Fruit fly (Drosophila melanogaster): ENCODE data around the gene mbc.

The mbc gene

dm6 chr3R:23818879-23819408 lies 37.4 kb downstream of the mbc start, which contains the start of the genes CG33111 and eIF4G2 (continued):
- TF ChIP-seq CG6854 (GFP tag; optimal IDR thresholded peaks at IDR 0.05) (peak; percentile 58), Eip78C (GFP tag) (peak; percentile 68), Sox102F (GFP tag; optimal IDR thresholded peaks at IDR 0.05) (no peak), CG11762 (GFP tag; optimal IDR thresholded peaks at IDR 0.05; ENCODE audit: insufficient read depth) (no peak), Hr39 (GFP tag; optimal IDR thresholded peaks at IDR 0.05) (no peak), Eip75B (GFP tag; optimal IDR thresholded peaks at IDR 0.05) (peak; percentile 15), lz (GFP tag; optimal IDR thresholded peaks at IDR 0.05) (peak; percentile 16), dsx (GFP tag; optimal IDR thresholded peaks at IDR 0.05; ENCODE audit: poor library complexity, severe bottlenecking) (peak; percentile 36), CG6808 (GFP tag; optimal IDR thresholded peaks at IDR 0.05) (peak; percentile 68), CG31627 (GFP tag; optimal IDR thresholded peaks at IDR 0.05) (no peak), CG10669 (GFP tag; optimal IDR thresholded peaks at IDR 0.05) (peak; percentile 8), CG6792 (GFP tag; optimal IDR thresholded peaks at IDR 0.05) (peak; percentile 7), CG9139 (GFP tag; optimal IDR thresholded peaks at IDR 0.05) (peak; percentile 39), CG16779 (tag; optimal IDR thresholded peaks at IDR 0.05) (peak; percentile 59), Gug (GFP tag; IDR thresholded peaks at IDR 0.05) (no peak)

DNA sequence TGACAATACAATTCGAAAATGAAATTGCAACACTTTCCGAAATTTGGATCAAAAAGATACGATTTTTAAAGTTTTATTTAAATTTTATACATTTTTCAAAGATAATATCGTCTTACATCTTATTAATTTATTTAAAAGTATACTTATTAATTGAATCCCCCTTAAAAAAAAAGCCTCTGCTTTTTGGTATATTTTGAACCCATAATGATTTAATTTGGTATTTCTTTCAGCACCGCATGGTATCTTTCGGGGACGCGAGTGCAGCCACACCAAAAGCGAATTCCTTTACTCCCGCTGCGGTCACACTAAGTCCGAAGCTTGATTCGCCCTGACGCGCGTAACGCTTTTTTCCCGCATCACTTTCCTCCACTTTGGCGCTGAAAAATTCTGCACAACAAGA lies 38.7 kb downstream of the mbc start:
- TF ChIP-seq Ets96B (tag; optimal IDR thresholded peaks at IDR 0.05) (no peak), CG11762 (GFP tag; optimal IDR thresholded peaks at IDR 0.05; ENCODE audit: insufficient read depth) (no peak), CG32006 (GFP tag; optimal IDR thresholded peaks at IDR 0.05) (peak; percentile 20), CG31627 (GFP tag; optimal IDR thresholded peaks at IDR 0.05) (no peak), lz (GFP tag; optimal IDR thresholded peaks at IDR 0.05) (no peak), CG15336 (GFP tag; IDR thresholded peaks at IDR 0.05) (peak; percentile 33; the same call in 1 of the 2 replicates), acj6 (GFP tag; optimal IDR thresholded peaks at IDR 0.05) (peak; percentile 14), svp (GFP tag) (no peak), achi (GFP tag; optimal IDR thresholded peaks at IDR 0.05) (peak; percentile 11), cyc (GFP tag; optimal IDR thresholded peaks at IDR 0.05) (peak; percentile 6), Hr4 (GFP tag; optimal IDR thresholded peaks at IDR 0.05) (peak; percentile 10), ss (GFP tag; optimal IDR thresholded peaks at IDR 0.05) (no peak), Gug (GFP tag; IDR thresholded peaks at IDR 0.05) (no peak), Ets21C (GFP tag; optimal IDR thresholded peaks at IDR 0.05) (no peak), CG6163 (GFP tag; IDR thresholded peaks at IDR 0.05) (0 out of 3 replicates have a peak, but pooled peaks have one; percentile 13), Eip78C (GFP tag) (peak; percentile 65), CG8119 (GFP tag; IDR thresholded peaks at IDR 0.05) (peak; percentile 47; the same call in 2 of the 3 replicates), esn (GFP tag; optimal IDR thresholded peaks at IDR 0.05) (peak; percentile 11), CG3032 (tag; optimal IDR thresholded peaks at IDR 0.05) (peak; percentile 0), OdsH (GFP tag; optimal IDR thresholded peaks at IDR 0.05) (peak; percentile 45)

- TF ChIP-seq spab (GFP tag; optimal IDR thresholded peaks at IDR 0.05) (no peak), svp (GFP tag) (no peak), CG10631 (GFP tag; optimal IDR thresholded peaks at IDR 0.05) (no peak), Ets21C (GFP tag; optimal IDR thresholded peaks at IDR 0.05) (no peak), dac (GFP tag; optimal IDR thresholded peaks at IDR 0.05) (no peak), fd59A (GFP tag; optimal IDR thresholded peaks at IDR 0.05) (no peak), achi (GFP tag; optimal IDR thresholded peaks at IDR 0.05) (no peak), Sox14 (GFP tag; optimal IDR thresholded peaks at IDR 0.05) (no peak), cyc (GFP tag; optimal IDR thresholded peaks at IDR 0.05) (no peak), vri (GFP tag; optimal IDR thresholded peaks at IDR 0.05) (no peak), Hr38 (GFP tag; optimal IDR thresholded peaks at IDR 0.05) (no peak), salr (GFP tag; optimal IDR thresholded peaks at IDR 0.05) (no peak), Hr39 (GFP tag; optimal IDR thresholded peaks at IDR 0.05) (no peak)
These were observed 41.4 kb downstream of the mbc start for dm6 chr3R:23822969-23823368.

All from whole organism, prepupa.